Fruit fly (Drosophila melanogaster) whole organism, embryonic: ENCODE data around the gene CG43693.

Experiments
- B-H1 ChIP-seq: fragments of 200-800 bp; sonication (Bioruptor generic); IDR thresholded peaks from 3 replicates; pipeline ENCODE4 v1.3.6; 2022; ENCODE audit warnings: missing biosample characterization, missing genetic modification characterization
- BtbVII ChIP-seq: fragments of 200-800 bp; sonication (Bioruptor generic); optimal IDR thresholded peaks from 3 replicates; lab custom pipeline; 2017; ENCODE audit warnings: missing biosample characterization, mild to moderate bottlenecking, missing genetic modification characterization
- CG1024 ChIP-seq: fragments of 200-800 bp; sonication (Bioruptor generic); IDR thresholded peaks from 2 replicates; pipeline ENCODE4 v1.3.6; 2022; ENCODE audit warnings: missing biosample characterization, missing genetic modification characterization
- CG10267 ChIP-seq: fragments of 200-800 bp; sonication (Bioruptor generic); optimal IDR thresholded peaks from 2 replicates; lab custom pipeline; 2018; ENCODE audit warnings: missing biosample characterization, mild to moderate bottlenecking, missing genetic modification characterization, moderate library complexity
- CG10366 ChIP-seq: fragments of 200-800 bp; sonication (Bioruptor generic); IDR thresholded peaks from 2 replicates; pipeline ENCODE4 v1.3.6; 2022; ENCODE audit warnings: missing biosample characterization, missing genetic modification characterization
- CG10959 ChIP-seq: fragments of 200-800 bp; sonication (Bioruptor generic); IDR thresholded peaks from 2 replicates; pipeline ENCODE4 v1.3.6; 2022; ENCODE audit warnings: missing biosample characterization, missing genetic modification characterization
- CG11504 ChIP-seq: fragments of 200-800 bp; sonication (Bioruptor generic); optimal IDR thresholded peaks from 3 replicates; lab custom pipeline; 2019; ENCODE audit warnings: missing biosample characterization, mild to moderate bottlenecking, missing genetic modification characterization, moderate library complexity
- CG12942 ChIP-seq: fragments of 200-800 bp; sonication (Bioruptor generic); optimal IDR thresholded peaks from 3 replicates; lab custom pipeline; 2016; ENCODE audit warnings: missing biosample characterization, missing genetic modification characterization
- CG15514 ChIP-seq: fragments of 200-800 bp; sonication (Bioruptor generic); optimal IDR thresholded peaks from 3 replicates; lab custom pipeline; 2017; ENCODE audit warnings: missing biosample characterization, missing genetic modification characterization, mild to moderate bottlenecking, moderate library complexity, missing genetic modification reagents
- CG17186 ChIP-seq: fragments of 200-800 bp; sonication (Bioruptor generic); optimal IDR thresholded peaks from 3 replicates; lab custom pipeline; 2017; ENCODE audit warnings: missing biosample characterization, missing genetic modification reagents, missing genetic modification characterization
- CG17328 ChIP-seq: fragments of 200-800 bp; sonication (Bioruptor generic); IDR thresholded peaks from 2 replicates; pipeline ENCODE4 v1.3.6; 2022; ENCODE audit warnings: missing biosample characterization, missing genetic modification characterization
- CG1832 ChIP-seq: fragments of 200-800 bp; sonication (Bioruptor generic); optimal IDR thresholded peaks from 2 replicates; lab custom pipeline; 2017; ENCODE audit warnings: missing biosample characterization, mild to moderate bottlenecking, missing genetic modification characterization, inconsistent platforms
- CG18599 ChIP-seq: fragments of 200-800 bp; sonication (Bioruptor generic); optimal IDR thresholded peaks from 3 replicates; lab custom pipeline; 2017; ENCODE audit warnings: missing biosample characterization, missing genetic modification characterization, mild to moderate bottlenecking, moderate library complexity, missing genetic modification reagents
- CG2129 ChIP-seq: fragments of 200-800 bp; sonication (Bioruptor generic); IDR thresholded peaks from 2 replicates; pipeline ENCODE4 v1.3.6; 2022; ENCODE audit warnings: missing biosample characterization, missing genetic modification characterization; ENCODE audit not compliant: partially characterized antibody
- CG2712 ChIP-seq: fragments of 200-800 bp; optimal IDR thresholded peaks from 3 replicates; lab custom pipeline; 2019; ENCODE audit warnings: missing biosample characterization, mild to moderate bottlenecking, missing genetic modification characterization, moderate library complexity
- CG30020 ChIP-seq: fragments of 200-800 bp; optimal IDR thresholded peaks from 2 replicates; lab custom pipeline; 2019; ENCODE audit warnings: missing biosample characterization, mild to moderate bottlenecking, missing genetic modification characterization, moderate library complexity
- CG32772 ChIP-seq: fragments of 200-800 bp; sonication (Bioruptor generic); IDR thresholded peaks from 2 replicates; pipeline ENCODE4 v1.3.6; 2022; ENCODE audit warnings: missing biosample characterization, missing genetic modification characterization
- CG4730 ChIP-seq: fragments of 200-800 bp; sonication (Bioruptor generic); IDR thresholded peaks from 2 replicates; pipeline ENCODE4 v1.3.6; 2022; ENCODE audit warnings: missing biosample characterization, missing genetic modification characterization
- CG4820 ChIP-seq: fragments of 200-800 bp; sonication (Bioruptor generic); optimal IDR thresholded peaks from 3 replicates; lab custom pipeline; 2016; ENCODE audit warnings: missing biosample characterization, missing genetic modification characterization
- CG4854 ChIP-seq: fragments of 200-800 bp; sonication (Bioruptor generic); optimal IDR thresholded peaks from 2 replicates; lab custom pipeline; 2016; ENCODE audit warnings: missing biosample characterization, missing genetic modification characterization, inconsistent platforms
- CG5953 ChIP-seq: fragments of 200-800 bp; sonication (Bioruptor generic); IDR thresholded peaks from 2 replicates; pipeline ENCODE4 v1.3.6; 2022; ENCODE audit warnings: missing biosample characterization, missing genetic modification characterization
- CG6689 ChIP-seq: fragments of 200-800 bp; sonication (Bioruptor generic); IDR thresholded peaks from 2 replicates; pipeline ENCODE4 v1.3.6; 2022; ENCODE audit warnings: missing biosample characterization, missing genetic modification characterization
- CG6854 ChIP-seq: fragments of 200-800 bp; sonication (Bioruptor generic); optimal IDR thresholded peaks from 3 replicates; lab custom pipeline; 2017; ENCODE audit warnings: missing biosample characterization, mild to moderate bottlenecking, missing genetic modification characterization
- CG7271 ChIP-seq: fragments of 200-800 bp; sonication (Bioruptor generic); optimal IDR thresholded peaks from 2 replicates; lab custom pipeline; 2018; ENCODE audit warnings: missing biosample characterization, mild to moderate bottlenecking, missing genetic modification characterization, moderate library complexity
- CG9215 ChIP-seq: fragments of 200-800 bp; sonication (Bioruptor generic); IDR thresholded peaks from 2 replicates; pipeline ENCODE4 v1.3.6; 2022; ENCODE audit warnings: missing biosample characterization, missing genetic modification characterization
- CkIIα-i1 ChIP-seq: fragments of 200-800 bp; sonication (Bioruptor generic); IDR thresholded peaks from 2 replicates; pipeline ENCODE4 v1.3.6; 2022; ENCODE audit warnings: missing biosample characterization, missing genetic modification characterization
- CoRest ChIP-seq: fragments of 200-800 bp; sonication (Bioruptor generic); optimal IDR thresholded peaks from 3 replicates; lab custom pipeline; 2018; ENCODE audit warnings: missing biosample characterization, mild to moderate bottlenecking, missing genetic modification characterization, moderate library complexity
- Dbx ChIP-seq: fragments of 200-800 bp; sonication (Bioruptor generic); IDR thresholded peaks from 3 replicates; pipeline ENCODE4 v1.3.6; 2022; ENCODE audit warnings: missing biosample characterization, missing genetic modification characterization
- Deaf1 ChIP-seq: fragments of 200-800 bp; optimal IDR thresholded peaks from 3 replicates; lab custom pipeline; 2019; ENCODE audit warnings: missing biosample characterization, mild to moderate bottlenecking, missing genetic modification characterization, moderate library complexity
- HLHmδ ChIP-seq: fragments of 200-800 bp; sonication (Bioruptor generic); optimal IDR thresholded peaks from 2 replicates; lab custom pipeline; 2018; ENCODE audit warnings: missing biosample characterization, mild to moderate bottlenecking, missing genetic modification characterization, moderate library complexity
- HmgZ ChIP-seq: fragments of 200-800 bp; sonication (Bioruptor generic); optimal IDR thresholded peaks from 2 replicates; lab custom pipeline; 2018; ENCODE audit warnings: missing biosample characterization, mild to moderate bottlenecking, missing genetic modification characterization
- Hr39 ChIP-seq: fragments of >200 bp; optimal IDR thresholded peaks from 2 replicates; lab custom pipeline; 2017
- MTF-1 ChIP-seq: fragments of 200-800 bp; sonication (Bioruptor generic); optimal IDR thresholded peaks from 2 replicates; lab custom pipeline; 2018; ENCODE audit warnings: missing biosample characterization, mild to moderate bottlenecking, missing genetic modification characterization, borderline replicate concordance
- Opbp ChIP-seq: fragments of 200-800 bp; sonication (Bioruptor generic); IDR thresholded peaks from 3 replicates; pipeline ENCODE4 v1.3.6; 2022; ENCODE audit warnings: missing biosample characterization, missing genetic modification characterization; ENCODE audit not compliant: partially characterized antibody
- Side ChIP-seq: fragments of 200-800 bp; sonication (Bioruptor generic); optimal IDR thresholded peaks from 2 replicates; lab custom pipeline; 2016; ENCODE audit warnings: missing biosample characterization, missing genetic modification characterization
- Sin3A ChIP-seq: fragments of >200 bp; optimal IDR thresholded peaks from 2 replicates; lab custom pipeline; 2018
- az2 ChIP-seq: fragments of 200-800 bp; sonication (Bioruptor generic); optimal IDR thresholded peaks from 3 replicates; lab custom pipeline; 2016; ENCODE audit warnings: missing biosample characterization, missing genetic modification characterization
- crc ChIP-seq: fragments of 200-800 bp; sonication (Bioruptor generic); optimal IDR thresholded peaks from 2 replicates; lab custom pipeline; 2016; ENCODE audit warnings: missing biosample characterization, missing genetic modification characterization
- disco-r ChIP-seq: fragments of 200-800 bp; sonication (Bioruptor generic); optimal IDR thresholded peaks from 2 replicates; lab custom pipeline; 2016; ENCODE audit warnings: missing biosample characterization, missing genetic modification characterization
- esg ChIP-seq: fragments of 200-800 bp; sonication (Bioruptor generic); conservative IDR thresholded peaks from 2 replicates; pipeline ENCODE4 v1.3.6; 2022; ENCODE audit warnings: missing biosample characterization, missing genetic modification characterization
- fd102C ChIP-seq: fragments of 200-800 bp; sonication (Bioruptor generic); optimal IDR thresholded peaks from 2 replicates; lab custom pipeline; 2018; ENCODE audit warnings: missing biosample characterization, mild to moderate bottlenecking, missing genetic modification characterization, moderate library complexity
- fd64A ChIP-seq: fragments of 200-800 bp; sonication (Bioruptor generic); optimal IDR thresholded peaks from 3 replicates; lab custom pipeline; 2018; ENCODE audit warnings: missing biosample characterization, mild to moderate bottlenecking, missing genetic modification characterization
- hb ChIP-seq: fragments of 200-800 bp; sonication (Bioruptor generic); IDR thresholded peaks from 3 replicates; pipeline ENCODE4 v1.3.6; 2022; ENCODE audit warnings: missing biosample characterization, missing genetic modification characterization; ENCODE audit not compliant: partially characterized antibody
- hkb ChIP-seq, 2 experiments: fragments of 200-800 bp in 1 of 2; fragments of >200 bp in 1 of 2; sonication (Bioruptor generic) in 1 of 2; IDR thresholded peaks in 1 of 2; optimal IDR thresholded peaks in 1 of 2; 2 replicates each; pipeline versions ENCODE4 v1.3.6 to Lab custom; 2017 to 2022; ENCODE audit warnings: missing biosample characterization in 1 of 2, missing genetic modification characterization in 1 of 2
- klu ChIP-seq: fragments of 200-800 bp; sonication (Bioruptor generic); IDR thresholded peaks from 2 replicates; pipeline ENCODE4 v1.3.6; 2022; ENCODE audit warnings: missing biosample characterization, missing genetic modification characterization
- nmo ChIP-seq: fragments of 200-800 bp; sonication (Bioruptor generic); optimal IDR thresholded peaks from 2 replicates; lab custom pipeline; 2018; ENCODE audit warnings: missing biosample characterization, mild to moderate bottlenecking, missing genetic modification characterization, moderate library complexity
- pb ChIP-seq: fragments of 200-800 bp; sonication (Bioruptor generic); optimal IDR thresholded peaks from 3 replicates; lab custom pipeline; 2016; ENCODE audit warnings: missing biosample characterization, missing genetic modification characterization
- pho ChIP-seq: fragments of 200-800 bp; sonication (Bioruptor generic); optimal IDR thresholded peaks from 2 replicates; lab custom pipeline; 2016; ENCODE audit warnings: missing biosample characterization, missing genetic modification characterization
- ro ChIP-seq: fragments of 200-800 bp; sonication (Bioruptor generic); IDR thresholded peaks from 2 replicates; pipeline ENCODE4 v1.3.6; 2022; ENCODE audit warnings: missing biosample characterization, missing genetic modification characterization
- run ChIP-seq: fragments of 200-800 bp; sonication (Bioruptor generic); optimal IDR thresholded peaks from 3 replicates; lab custom pipeline; 2018; ENCODE audit warnings: missing biosample characterization, mild to moderate bottlenecking, missing genetic modification characterization
- usp ChIP-seq: fragments of >200 bp; optimal IDR thresholded peaks from 2 replicates; lab custom pipeline; 2017; ENCODE audit warnings: missing biosample characterization, missing genetic modification characterization

CG43693 gene

dm6 chr3L:11093046-11093520 lies 41.9 kb upstream of the CG43693 start, which contains the start of gene JIL-1 (continued):
- TF ChIP-seq CG15514 (GFP tag; lab: Kevin White, UChicago) (peak; percentile 53), CG17186 (GFP tag; lab: Kevin White, UChicago) (no peak), CG32772 (GFP tag; lab: Robert Waterston, UW) (peak; percentile 62), MTF-1 (GFP tag; lab: Kevin White, UChicago) (no peak), esg (GFP tag; lab: Robert Waterston, UW) (peak; percentile 42; the same call in 1 of the 2 replicates), CG9215 (GFP tag; lab: Robert Waterston, UW) (peak; percentile 68), Hr39 (lab: Kevin White, UChicago) (no peak), az2 (GFP tag; lab: Kevin White, UChicago) (peak; percentile 48), CG2129 (GFP tag; lab: Robert Waterston, UW) (peak; percentile 78), hkb (optimal IDR thresholded peaks at IDR 0.05; lab: Kevin White, UChicago) (no peak), hkb (GFP tag; IDR thresholded peaks at IDR 0.05; lab: Robert Waterston, UW) (peak; percentile 26; the same call in 1 of the 2 replicates), CG6854 (GFP tag; lab: Kevin White, UChicago) (no peak), CG6689 (peak; percentile 31; the same call in 1 of the 2 replicates), CG7271 (tag; lab: Kevin White, UChicago) (no peak), CoRest (tag; lab: Kevin White, UChicago) (peak; percentile 60), HmgZ (tag; lab: Kevin White, UChicago) (peak; percentile 49), Dbx (GFP tag; lab: Robert Waterston, UW) (peak; percentile 93), pb (GFP tag; lab: Kevin White, UChicago) (no peak), fd64A (GFP tag; lab: Kevin White, UChicago) (no peak), disco-r (no peak), CG11504 (tag; lab: Kevin White, UChicago) (peak; percentile 61), CG5953 (GFP tag; lab: Robert Waterston, UW) (peak; percentile 56), CG10959 (peak; percentile 56), ro (GFP tag; lab: Robert Waterston, UW) (no peak), CG1024 (GFP tag; lab: Robert Waterston, UW) (no peak; the same call in 1 of the 2 replicates), CG10366 (peak; percentile 65), CG12942 (GFP tag; lab: Kevin White, UChicago) (peak; percentile 60), CG1832 (GFP tag; lab: Kevin White, UChicago) (no peak), B-H1 (GFP tag; lab: Robert Waterston, UW) (no peak), Deaf1 (tag; lab: Kevin White, UChicago) (peak; percentile 6), klu (GFP tag; lab: Robert Waterston, UW) (no peak), CG30020 (tag; lab: Kevin White, UChicago) (peak; percentile 33), run (no peak), CG4730 (GFP tag; lab: Robert Waterston, UW) (peak; percentile 50), nmo (GFP tag; lab: Kevin White, UChicago) (peak; percentile 56), crc (GFP tag; lab: Kevin White, UChicago) (no peak), CG10267 (peak; percentile 96), CG4820 (GFP tag; lab: Kevin White, UChicago) (peak; percentile 52), fd102C (GFP tag; lab: Kevin White, UChicago) (no peak), Side (GFP tag; lab: Kevin White, UChicago) (no peak), BtbVII (peak; percentile 39), pho (GFP tag; lab: Kevin White, UChicago) (peak; percentile 55), HLHmδ (GFP tag; lab: Kevin White, UChicago) (peak; percentile 10), Sin3A (peak; percentile 47), CG2712 (peak; percentile 44), CG17328 (GFP tag; lab: Robert Waterston, UW) (peak; percentile 64), Opbp (GFP tag; lab: Robert Waterston, UW) (peak; percentile 93), hb (GFP tag; lab: Robert Waterston, UW) (peak; percentile 77), usp (GFP tag; lab: Kevin White, UChicago) (no peak), CG4854 (GFP tag; lab: Kevin White, UChicago) (peak; percentile 48), CG18599 (GFP tag; lab: Kevin White, UChicago) (peak; percentile 72), CkIIα-i1 (no peak)
